Fruit fly (Drosophila melanogaster): ENCODE results near the gene CG3061.

- TF ChIP-seq CTCF (optimal IDR thresholded peaks at IDR 0.05) (no peak), CG8478 (optimal IDR thresholded peaks at IDR 0.05) (no peak)
Measured at dm6 chr3R:14026212-14026952, 5.8 kb upstream of the CG3061 start.

All from S2 (cell line).